Fruit fly (Drosophila melanogaster): ENCODE measurements around the gene Grx3.

The Grx3 gene

dm6 chr2L:13387255-13387654 is 21.0 kb downstream of the Grx3 start, which contains the start of the genes Ing5 and CG7099 (continued):
- TF ChIP-seq ranshi (GFP tag; IDR thresholded peaks at IDR 0.05) (peak; percentile 97), gcm (GFP tag; optimal IDR thresholded peaks at IDR 0.05) (peak; percentile 93), Taf1 (GFP tag; IDR thresholded peaks at IDR 0.05) (peak; percentile 94), jing (GFP tag; optimal IDR thresholded peaks at IDR 0.05) (peak; percentile 89), Atf6 (GFP tag; IDR thresholded peaks at IDR 0.05) (peak; percentile 96), ase (GFP tag; IDR thresholded peaks at IDR 0.05) (peak; percentile 96), Ada2b (GFP tag; IDR thresholded peaks at IDR 0.05) (peak; percentile 98), vvl (GFP tag; IDR thresholded peaks at IDR 0.05) (peak; percentile 98), CG11695 (GFP tag; IDR thresholded peaks at IDR 0.05) (peak; percentile 94), CG6791 (GFP tag; IDR thresholded peaks at IDR 0.05; ENCODE audit: partially characterized antibody) (peak; percentile 42; the same call in 2 of the 3 replicates), CG4424 (GFP tag; optimal IDR thresholded peaks at IDR 0.05) (peak; percentile 96), mam (GFP tag; optimal IDR thresholded peaks at IDR 0.05) (peak; percentile 94), dimm (GFP tag; IDR thresholded peaks at IDR 0.05) (peak; percentile 76), slou (GFP tag; optimal IDR thresholded peaks at IDR 0.05) (peak; percentile 97), stwl (tag; optimal IDR thresholded peaks at IDR 0.05) (peak; percentile 92), CG1832 (GFP tag; optimal IDR thresholded peaks at IDR 0.05) (no peak), CG4617 (GFP tag; optimal IDR thresholded peaks at IDR 0.05; ENCODE audit: borderline replicate concordance) (peak; percentile 97), CG13624 (GFP tag; optimal IDR thresholded peaks at IDR 0.05) (peak; percentile 87), CG3281 (GFP tag; optimal IDR thresholded peaks at IDR 0.05) (peak; percentile 95), Sry-δ (GFP tag; optimal IDR thresholded peaks at IDR 0.05) (peak; percentile 83), sc (optimal IDR thresholded peaks at IDR 0.05) (no peak), sc (GFP tag; optimal IDR thresholded peaks at IDR 0.05) (peak; percentile 93), CG9797 (GFP tag; optimal IDR thresholded peaks at IDR 0.05) (peak; percentile 22), GATAe (GFP tag; conservative IDR thresholded peaks at IDR 0.05) (peak; percentile 92), disco-r (GFP tag; optimal IDR thresholded peaks at IDR 0.05) (peak; percentile 66), CG7839 (tag; optimal IDR thresholded peaks at IDR 0.05) (peak; percentile 97), Hand (GFP tag; optimal IDR thresholded peaks at IDR 0.05) (peak; percentile 81), slp2 (GFP tag; optimal IDR thresholded peaks at IDR 0.05) (peak; percentile 86), trh (GFP tag; optimal IDR thresholded peaks at IDR 0.05) (peak; percentile 92), tap (tag; optimal IDR thresholded peaks at IDR 0.05) (peak; percentile 93), btn (GFP tag; optimal IDR thresholded peaks at IDR 0.05) (peak; percentile 61), Nf-YA (GFP tag; IDR thresholded peaks at IDR 0.05) (peak; percentile 89), Nf-YB (GFP tag; optimal IDR thresholded peaks at IDR 0.05) (peak; percentile 83), dan (GFP tag; IDR thresholded peaks at IDR 0.05) (peak; percentile 87), CG13894 (tag; optimal IDR thresholded peaks at IDR 0.05) (peak; percentile 96), sob (GFP tag; IDR thresholded peaks at IDR 0.05) (peak; percentile 98), CG3847 (GFP tag; IDR thresholded peaks at IDR 0.05) (peak; percentile 97), CG14710 (tag; optimal IDR thresholded peaks at IDR 0.05) (peak; percentile 96), Elba2 (GFP tag; optimal IDR thresholded peaks at IDR 0.05) (peak; percentile 79), Bdp1 (GFP tag; optimal IDR thresholded peaks at IDR 0.05) (peak; percentile 93), sna (GFP tag; IDR thresholded peaks at IDR 0.05; ENCODE audit: partially characterized antibody) (peak; percentile 67), jumu (GFP tag; optimal IDR thresholded peaks at IDR 0.05) (peak; percentile 81), CG11085 (GFP tag; IDR thresholded peaks at IDR 0.05) (peak; percentile 96), CG14050 (GFP tag; IDR thresholded peaks at IDR 0.05) (peak; percentile 93), grn (GFP tag; optimal IDR thresholded peaks at IDR 0.05) (no peak), wek (GFP tag; optimal IDR thresholded peaks at IDR 0.05) (peak; percentile 74), CG13775 (GFP tag; optimal IDR thresholded peaks at IDR 0.05) (peak; percentile 97), CG13287 (GFP tag; IDR thresholded peaks at IDR 0.05; ENCODE audit: partially characterized antibody) (peak; percentile 83), Hsf (GFP tag; optimal IDR thresholded peaks at IDR 0.05) (peak; percentile 97), Hr78 (GFP tag; optimal IDR thresholded peaks at IDR 0.05) (no peak), Jarid2 (GFP tag; optimal IDR thresholded peaks at IDR 0.05) (no peak)
